Fruit fly (Drosophila melanogaster) whole organism, embryonic: ENCODE measurements around the gene RpS2.

Experiments used
- ATbp ChIP-seq: fragments of 200-800 bp; sonication (Bioruptor generic); optimal IDR thresholded peaks from 2 replicates; lab custom pipeline; 2017; ENCODE audit warnings: missing biosample characterization, mild to moderate bottlenecking, missing genetic modification characterization, missing genetic modification reagents
- Asciz ChIP-seq: fragments of 200-800 bp; sonication (Bioruptor generic); optimal IDR thresholded peaks from 2 replicates; lab custom pipeline; 2017; ENCODE audit warnings: missing biosample characterization, mild to moderate bottlenecking, missing genetic modification characterization, missing genetic modification reagents
- Atf6 ChIP-seq: fragments of 200-800 bp; sonication (Bioruptor generic); IDR thresholded peaks from 2 replicates; pipeline ENCODE4 v1.3.6; 2022; ENCODE audit warnings: missing biosample characterization, missing genetic modification characterization
- B-H1 ChIP-seq: fragments of 200-800 bp; sonication (Bioruptor generic); IDR thresholded peaks from 3 replicates; pipeline ENCODE4 v1.3.6; 2022; ENCODE audit warnings: missing biosample characterization, missing genetic modification characterization
- CG10979 ChIP-seq: fragments of 200-800 bp; sonication (Bioruptor generic); optimal IDR thresholded peaks from 2 replicates; lab custom pipeline; 2018; ENCODE audit warnings: missing biosample characterization, mild to moderate bottlenecking, missing genetic modification characterization, moderate library complexity
- CG11093 ChIP-seq: fragments of 200-800 bp; sonication (Bioruptor generic); IDR thresholded peaks from 3 replicates; pipeline ENCODE4 v1.3.6; 2022; ENCODE audit warnings: missing biosample characterization, missing genetic modification characterization
- CG12219 ChIP-seq: fragments of 200-800 bp; sonication (Bioruptor generic); optimal IDR thresholded peaks from 3 replicates; lab custom pipeline; 2018; ENCODE audit warnings: missing biosample characterization, mild to moderate bottlenecking, missing genetic modification characterization
- CG14050 ChIP-seq: fragments of 200-800 bp; sonication (Bioruptor generic); IDR thresholded peaks from 3 replicates; pipeline ENCODE4 v1.3.6; 2022; ENCODE audit warnings: missing biosample characterization, missing genetic modification characterization
- CG14441 ChIP-seq: fragments of 200-800 bp; sonication (Bioruptor generic); IDR thresholded peaks from 2 replicates; pipeline ENCODE4 v1.3.6; 2022; ENCODE audit warnings: missing biosample characterization, missing genetic modification characterization
- CG15011 ChIP-seq: fragments of 200-800 bp; sonication (Bioruptor generic); optimal IDR thresholded peaks from 3 replicates; lab custom pipeline; 2018; ENCODE audit warnings: missing biosample characterization, mild to moderate bottlenecking, missing genetic modification characterization
- CG16813 ChIP-seq: fragments of 200-800 bp; sonication (Bioruptor generic); IDR thresholded peaks from 3 replicates; pipeline ENCODE4 v1.3.6; 2022; ENCODE audit warnings: missing biosample characterization, missing genetic modification characterization; ENCODE audit not compliant: partially characterized antibody
- CG17568 ChIP-seq: fragments of 200-800 bp; sonication (Bioruptor generic); optimal IDR thresholded peaks from 2 replicates; lab custom pipeline; 2018; ENCODE audit warnings: missing biosample characterization, mild to moderate bottlenecking, missing genetic modification characterization, moderate library complexity
- CG3065 ChIP-seq: fragments of 200-800 bp; sonication (Bioruptor generic); optimal IDR thresholded peaks from 2 replicates; lab custom pipeline; 2016; ENCODE audit warnings: missing biosample characterization, missing genetic modification characterization
- CG43689 ChIP-seq: fragments of 200-800 bp; sonication (Bioruptor generic); IDR thresholded peaks from 2 replicates; pipeline ENCODE4 v1.3.6; 2022; ENCODE audit warnings: missing biosample characterization, missing genetic modification characterization
- CG4617 ChIP-seq: fragments of 200-800 bp; sonication (Bioruptor generic); optimal IDR thresholded peaks from 3 replicates; lab custom pipeline; 2016; ENCODE audit warnings: missing biosample characterization, missing genetic modification characterization, borderline replicate concordance
- CG5953 ChIP-seq: fragments of 200-800 bp; sonication (Bioruptor generic); IDR thresholded peaks from 2 replicates; pipeline ENCODE4 v1.3.6; 2022; ENCODE audit warnings: missing biosample characterization, missing genetic modification characterization
- CG6791 ChIP-seq: fragments of 200-800 bp; sonication (Bioruptor generic); IDR thresholded peaks from 3 replicates; pipeline ENCODE4 v1.3.6; 2022; ENCODE audit warnings: missing biosample characterization, missing genetic modification characterization; ENCODE audit not compliant: partially characterized antibody
- CG8290 ChIP-seq, 3 experiments: fragments of 200-800 bp; sonication (Bioruptor generic); optimal IDR thresholded peaks; 2 replicates each; lab custom pipeline; 2016 to 2019; ENCODE audit warnings: missing biosample characterization in 3 of 3, missing genetic modification characterization in 3 of 3, mild to moderate bottlenecking in 2 of 3, moderate library complexity in 1 of 3
- D ChIP-seq, 2 experiments: fragments of 200-800 bp in 1 of 2; fragments of >200 bp in 1 of 2; sonication (Bioruptor generic) in 1 of 2; optimal IDR thresholded peaks; 2 replicates in 1 of 2; 3 replicates in 1 of 2; lab custom pipeline; 2017; ENCODE audit warnings: mild to moderate bottlenecking in 1 of 2, missing biosample characterization in 1 of 2, missing genetic modification characterization in 1 of 2, missing genetic modification reagents in 1 of 2
- Ets65A ChIP-seq: fragments of 200-800 bp; sonication (Bioruptor generic); peaks from one replicate; lab custom pipeline; 2016; ENCODE audit warnings: missing biosample characterization, missing genetic modification characterization
- Gug ChIP-seq: fragments of 200-800 bp; sonication (Bioruptor generic); IDR thresholded peaks from 4 replicates; pipeline ENCODE4 v1.3.6; 2022; ENCODE audit warnings: missing biosample characterization, missing genetic modification characterization
- HLH3B ChIP-seq: fragments of 200-800 bp; sonication (Bioruptor generic); IDR thresholded peaks from 2 replicates; pipeline ENCODE4 v1.3.6; 2022; ENCODE audit warnings: missing biosample characterization, missing genetic modification characterization
- HmgD ChIP-seq: fragments of 200-800 bp; sonication (Bioruptor generic); optimal IDR thresholded peaks from 3 replicates; lab custom pipeline; 2016; ENCODE audit warnings: missing biosample characterization, missing genetic modification characterization
- Hmx ChIP-seq: fragments of 200-800 bp; sonication (Bioruptor generic); optimal IDR thresholded peaks from 2 replicates; lab custom pipeline; 2016; ENCODE audit warnings: missing biosample characterization, missing genetic modification characterization
- Hr51 ChIP-seq, 2 experiments: fragments of 200-800 bp; sonication (Bioruptor generic); optimal IDR thresholded peaks; 2 replicates in 1 of 2; 3 replicates in 1 of 2; lab custom pipeline; 2016 to 2018; ENCODE audit warnings: missing biosample characterization in 2 of 2, missing genetic modification characterization in 2 of 2, mild to moderate bottlenecking in 1 of 2, moderate library complexity in 1 of 2
- Med ChIP-seq: fragments of 200-800 bp; sonication (Bioruptor generic); peaks from one replicate; lab custom pipeline; 2016; ENCODE audit warnings: missing biosample characterization, missing genetic modification characterization, mild to moderate bottlenecking, inconsistent platforms, moderate library complexity
- Opbp ChIP-seq: fragments of 200-800 bp; sonication (Bioruptor generic); IDR thresholded peaks from 3 replicates; pipeline ENCODE4 v1.3.6; 2022; ENCODE audit warnings: missing biosample characterization, missing genetic modification characterization; ENCODE audit not compliant: partially characterized antibody
- Poxn ChIP-seq: fragments of 200-800 bp; sonication (Bioruptor generic); IDR thresholded peaks from 2 replicates; pipeline ENCODE4 v1.3.6; 2022; ENCODE audit warnings: missing biosample characterization, missing genetic modification characterization
- Rfx ChIP-seq: fragments of 200-800 bp; sonication (Bioruptor generic); IDR thresholded peaks from 2 replicates; pipeline ENCODE4 v1.3.6; 2022; ENCODE audit warnings: missing biosample characterization, missing genetic modification characterization
- Stat92E ChIP-seq, 3 experiments: fragments of >200 bp in 2 of 3; fragments of 200-800 bp in 1 of 3; sonication (Bioruptor generic) in 1 of 3; optimal IDR thresholded peaks; 2 replicates each; lab custom pipeline; 2017 to 2019; ENCODE audit warnings: missing biosample characterization in 3 of 3, missing genetic modification characterization in 3 of 3, mild to moderate bottlenecking in 1 of 3, moderate library complexity in 1 of 3
- Tbp ChIP-seq: fragments of >200 bp; optimal IDR thresholded peaks from 2 replicates; lab custom pipeline; 2018; ENCODE audit warnings: missing biosample characterization, missing genetic modification characterization
- Xbp1 ChIP-seq: fragments of 200-800 bp; sonication (Bioruptor generic); optimal IDR thresholded peaks from 3 replicates; lab custom pipeline; 2016; ENCODE audit warnings: missing biosample characterization, mild to moderate bottlenecking, missing genetic modification characterization
- bbx ChIP-seq: fragments of 200-800 bp; sonication (Bioruptor generic); IDR thresholded peaks from 2 replicates; pipeline ENCODE4 v1.3.6; 2022; ENCODE audit warnings: missing biosample characterization, missing genetic modification characterization; ENCODE audit not compliant: partially characterized antibody
- bcd ChIP-seq: fragments of 200-800 bp; sonication (Bioruptor generic); optimal IDR thresholded peaks from 2 replicates; lab custom pipeline; 2017; ENCODE audit warnings: missing biosample characterization, mild to moderate bottlenecking, missing genetic modification characterization
- chif ChIP-seq, 2 experiments: fragments of 200-800 bp; sonication (Bioruptor generic); optimal IDR thresholded peaks; 3 replicates each; lab custom pipeline; 2016; ENCODE audit warnings: missing biosample characterization in 2 of 2, missing genetic modification characterization in 2 of 2
- ci ChIP-seq: fragments of 200-800 bp; sonication (Bioruptor generic); IDR thresholded peaks from 3 replicates; pipeline ENCODE4 v1.3.6; 2022; ENCODE audit warnings: missing biosample characterization, missing genetic modification characterization
- ems ChIP-seq: fragments of 200-800 bp; sonication (Bioruptor generic); optimal IDR thresholded peaks from 3 replicates; lab custom pipeline; 2016; ENCODE audit warnings: missing biosample characterization, missing genetic modification characterization
- fd102C ChIP-seq: fragments of 200-800 bp; sonication (Bioruptor generic); optimal IDR thresholded peaks from 2 replicates; lab custom pipeline; 2018; ENCODE audit warnings: missing biosample characterization, mild to moderate bottlenecking, missing genetic modification characterization, moderate library complexity
- gsb ChIP-seq: fragments of 200-800 bp; sonication (Bioruptor generic); IDR thresholded peaks from 2 replicates; pipeline ENCODE4 v1.3.6; 2022; ENCODE audit warnings: missing biosample characterization, missing genetic modification characterization
- inv ChIP-seq: fragments of 200-800 bp; sonication (Bioruptor generic); IDR thresholded peaks from 2 replicates; pipeline ENCODE4 v1.3.6; 2022; ENCODE audit warnings: missing biosample characterization, missing genetic modification characterization; ENCODE audit not compliant: partially characterized antibody
- jigr1 ChIP-seq: fragments of 200-800 bp; sonication (Bioruptor generic); IDR thresholded peaks from 3 replicates; pipeline ENCODE4 v1.3.6; 2022; ENCODE audit warnings: missing biosample characterization, missing genetic modification characterization
- ken ChIP-seq: fragments of 200-800 bp; sonication (Bioruptor generic); IDR thresholded peaks from 3 replicates; pipeline ENCODE4 v1.3.6; 2022; ENCODE audit warnings: missing biosample characterization, missing genetic modification characterization
- nerfin-1 ChIP-seq: fragments of 200-800 bp; sonication (Bioruptor generic); optimal IDR thresholded peaks from 3 replicates; lab custom pipeline; 2019; ENCODE audit warnings: missing biosample characterization, mild to moderate bottlenecking, missing genetic modification characterization, moderate library complexity
- nerfin-2 ChIP-seq: fragments of 200-800 bp; sonication (Bioruptor generic); IDR thresholded peaks from 2 replicates; pipeline ENCODE4 v1.3.6; 2022; ENCODE audit warnings: missing biosample characterization, missing genetic modification characterization; ENCODE audit not compliant: partially characterized antibody
- ro ChIP-seq: fragments of 200-800 bp; sonication (Bioruptor generic); IDR thresholded peaks from 2 replicates; pipeline ENCODE4 v1.3.6; 2022; ENCODE audit warnings: missing biosample characterization, missing genetic modification characterization
- seq ChIP-seq: fragments of 200-800 bp; sonication (Bioruptor generic); IDR thresholded peaks from 2 replicates; pipeline ENCODE4 v1.3.6; 2022; ENCODE audit warnings: missing biosample characterization, missing genetic modification characterization
- ttk ChIP-seq: fragments of 200-800 bp; sonication (Bioruptor generic); IDR thresholded peaks from 2 replicates; pipeline ENCODE4 v2.1.2; 2022; ENCODE audit warnings: missing biosample characterization, missing genetic modification characterization
- usp ChIP-seq: fragments of >200 bp; optimal IDR thresholded peaks from 2 replicates; lab custom pipeline; 2017; ENCODE audit warnings: missing biosample characterization, missing genetic modification characterization

The RpS2 gene

DNA sequence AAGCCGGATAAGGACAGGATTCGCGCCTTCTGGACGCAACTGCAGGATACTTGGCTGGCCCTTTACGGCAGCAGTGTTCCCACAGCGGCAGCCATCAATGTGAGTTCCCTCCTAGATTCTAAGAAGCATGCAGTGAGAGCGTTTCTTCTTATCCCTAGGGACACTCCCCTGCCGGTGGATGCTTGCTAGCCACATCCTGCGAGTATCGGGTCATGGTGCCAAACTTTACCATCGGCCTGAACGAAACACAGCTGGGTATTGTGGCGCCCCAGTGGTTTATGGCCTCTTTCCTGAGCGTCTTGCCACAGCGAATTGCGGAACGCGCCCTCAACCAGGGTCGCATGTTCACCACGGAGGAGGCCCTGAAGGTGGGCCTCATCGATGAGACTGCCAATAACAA lies 21.9 kb upstream of the RpS2 start:
- TF ChIP-seq CG14441 (GFP tag; lab: Robert Waterston, UW) (no peak), jigr1 (0 out of 3 replicates have a peak, but pooled peaks have one; percentile 37), CG43689 (GFP tag; lab: Robert Waterston, UW) (no peak), Hmx (GFP tag; lab: Kevin White, UChicago) (no peak), CG16813 (no peak), Opbp (GFP tag; lab: Robert Waterston, UW) (peak; percentile 46; the same call in 1 of the 3 replicates), ken (GFP tag; lab: Robert Waterston, UW) (no peak), bcd (GFP tag; lab: Kevin White, UChicago) (no peak), CG5953 (GFP tag; lab: Robert Waterston, UW) (no peak), CG12219 (GFP tag; lab: Kevin White, UChicago) (no peak), CG14050 (GFP tag; lab: Robert Waterston, UW) (no peak), CG17568 (GFP tag; lab: Kevin White, UChicago) (no peak), CG6791 (GFP tag; lab: Robert Waterston, UW) (no peak), Rfx (no peak), CG10979 (tag; lab: Kevin White, UChicago) (no peak), seq (no peak), bbx (GFP tag; lab: Robert Waterston, UW) (0 out of 2 replicates have a peak, but pooled peaks have one; percentile 26), Xbp1 (GFP tag; lab: Kevin White, UChicago) (no peak), gsb (GFP tag; lab: Robert Waterston, UW) (peak; percentile 26; the same call in 1 of the 2 replicates), chif (GFP tag; optimal IDR thresholded peaks at IDR 0.05; lab: Kevin White, UChicago) (no peak), HLH3B (GFP tag; lab: Robert Waterston, UW) (no peak), ci (GFP tag; lab: Robert Waterston, UW) (no peak), Hr51 (GFP tag; optimal IDR thresholded peaks at IDR 0.05; lab: Kevin White, UChicago) (no peak), Ets65A (peak; percentile 67), Poxn (no peak), fd102C (GFP tag; lab: Kevin White, UChicago) (no peak), CG4617 (no peak), CG11093 (GFP tag; lab: Robert Waterston, UW) (no peak), Med (GFP tag; lab: Kevin White, UChicago) (peak; percentile 56), ro (no peak)

DNA sequence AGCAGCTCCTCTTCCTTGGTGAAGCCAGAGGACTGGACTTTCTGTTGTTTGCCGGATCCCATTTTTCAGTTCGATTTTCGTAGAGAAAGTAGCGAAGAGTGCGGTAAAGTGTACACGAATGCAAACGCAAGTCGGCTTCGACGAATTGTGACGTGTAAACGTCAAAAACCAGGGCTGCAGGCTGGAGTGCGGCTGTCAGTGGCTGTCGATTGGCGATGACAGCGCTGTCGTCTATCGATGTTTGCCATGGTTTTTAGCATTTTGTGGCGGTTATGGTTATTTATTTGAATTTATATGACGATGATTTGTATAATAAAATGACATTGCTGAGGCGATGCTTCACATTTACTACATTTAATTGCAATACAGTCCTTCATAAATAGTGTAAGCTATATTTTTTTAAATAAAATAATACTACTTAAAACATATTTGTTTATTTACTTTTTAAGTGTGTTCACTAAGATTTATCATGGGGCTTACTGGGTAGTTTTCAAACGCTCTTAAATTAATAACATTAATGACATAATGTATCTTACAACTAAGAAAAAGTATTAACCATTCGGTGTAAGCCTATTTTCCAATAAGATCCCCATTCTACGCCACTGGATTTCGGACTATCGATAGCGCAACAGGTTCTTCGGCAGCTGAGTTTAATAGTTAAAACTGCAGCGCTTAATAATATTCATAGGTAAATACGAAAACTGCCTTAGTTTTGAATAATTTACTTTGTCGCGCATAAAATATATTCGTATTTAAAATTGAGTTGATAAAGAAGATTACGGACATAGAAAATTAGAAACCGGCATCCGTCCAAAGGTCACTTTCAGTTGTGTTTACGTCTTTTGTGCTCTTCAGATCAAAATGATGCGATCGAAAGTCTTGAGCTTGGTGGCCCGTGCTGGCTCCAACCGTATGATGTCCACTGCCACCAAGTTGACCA lies 20.9 kb upstream of the RpS2 start, which contains the start of the genes CG5885 and CG4598:
TSS of gene CG5885 (minus strand) at position 311 of the 940 bp plus-strand sequence.
TSS of gene CG4598 (plus strand) at position 599 of the 940 bp plus-strand sequence.
- TF ChIP-seq Tbp (GFP tag; lab: Kevin White, UChicago) (no peak), usp (GFP tag; lab: Kevin White, UChicago) (no peak), Gug (peak; percentile 56; the same call in 2 of the 4 replicates), CG8290 (GFP tag; optimal IDR thresholded peaks at IDR 0.05; lab: Kevin White, UChicago) (peak; percentile 46), CG8290 (tag; optimal IDR thresholded peaks at IDR 0.05; lab: Kevin White, UChicago) (peak in 1 of 2 experiments; percentile 76), nerfin-2 (GFP tag; lab: Robert Waterston, UW) (peak; percentile 69; the same call in 1 of the 2 replicates), CG15011 (GFP tag; lab: Kevin White, UChicago) (peak; percentile 18), ems (GFP tag; lab: Kevin White, UChicago) (peak; percentile 11), D (optimal IDR thresholded peaks at IDR 0.05; lab: Kevin White, UChicago) (no peak), D (GFP tag; optimal IDR thresholded peaks at IDR 0.05; lab: Kevin White, UChicago) (peak; percentile 34), inv (GFP tag; lab: Robert Waterston, UW) (peak; percentile 58), Atf6 (GFP tag; lab: Robert Waterston, UW) (peak; percentile 67; the same call in 1 of the 2 replicates), B-H1 (GFP tag; lab: Robert Waterston, UW) (no peak), Asciz (GFP tag; lab: Kevin White, UChicago) (peak; percentile 31), ttk (GFP tag; lab: Robert Waterston, UW) (no peak; the same call in 1 of the 2 replicates), HmgD (GFP tag; lab: Kevin White, UChicago) (no peak), ATbp (peak; percentile 55), Stat92E (GFP tag; optimal IDR thresholded peaks at IDR 0.05; lab: Kevin White, UChicago) (peak in 1 of 3 experiments; percentile 52), CG3065 (no peak), nerfin-1 (tag; lab: Kevin White, UChicago) (peak; percentile 27)
